Fruit fly (Drosophila melanogaster) S2 (cell line): ENCODE results near the gene CG7214.

ENCODE experiments used
- CG8478 ChIP-seq: fragments of >200 bp; optimal IDR thresholded peaks from 2 replicates; lab custom pipeline; 2018
- CTCF ChIP-seq, 2 experiments: fragments of >200 bp; optimal IDR thresholded peaks; 2 replicates each; lab custom pipeline; 2018

DNA sequence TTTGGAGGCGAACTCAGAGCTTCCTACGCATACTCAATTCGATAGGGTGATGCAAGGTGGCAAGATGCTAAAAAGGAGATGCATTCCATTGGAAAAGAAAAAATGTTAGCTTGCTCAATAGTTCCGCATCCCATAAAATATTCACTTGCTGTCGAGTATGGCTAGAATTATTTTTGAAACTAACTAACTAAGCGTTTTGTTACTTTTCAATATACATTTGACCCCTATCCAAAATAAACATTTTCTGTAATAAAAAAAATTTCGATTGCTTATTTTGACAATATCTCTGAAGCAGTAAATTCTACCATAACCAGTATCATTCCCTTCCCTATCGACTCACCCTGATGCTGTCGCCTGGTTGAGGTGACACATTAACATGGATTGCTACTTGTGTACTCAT, 41.1 kb downstream of the CG7214 start:
- no peak for TF ChIP-seq CTCF (optimal IDR thresholded peaks at IDR 0.05; lab: Kevin White, UChicago)
- TF ChIP-seq CG8478, result no peak
